Fruit fly (Drosophila melanogaster): ENCODE measurements around the gene CG34454.
A peak's percentile ranks its signal among the peaks of the same experiment; 100 is the strongest.

The CG34454 gene

dm6 chr3L:257618-258475, 25.7 kb upstream of the CG34454 start, which contains the start of the genes DIP2 and wac:
Gene DIP2, minus strand, starts transcription at chr3L:257954.
Gene wac, plus strand, starts transcription at chr3L:258176.
- TF ChIP-seq CG8478 (optimal IDR thresholded peaks at IDR 0.05) (no peak), CTCF (optimal IDR thresholded peaks at IDR 0.05) (peak in 1 of 2 experiments; percentile 57)

DNA sequence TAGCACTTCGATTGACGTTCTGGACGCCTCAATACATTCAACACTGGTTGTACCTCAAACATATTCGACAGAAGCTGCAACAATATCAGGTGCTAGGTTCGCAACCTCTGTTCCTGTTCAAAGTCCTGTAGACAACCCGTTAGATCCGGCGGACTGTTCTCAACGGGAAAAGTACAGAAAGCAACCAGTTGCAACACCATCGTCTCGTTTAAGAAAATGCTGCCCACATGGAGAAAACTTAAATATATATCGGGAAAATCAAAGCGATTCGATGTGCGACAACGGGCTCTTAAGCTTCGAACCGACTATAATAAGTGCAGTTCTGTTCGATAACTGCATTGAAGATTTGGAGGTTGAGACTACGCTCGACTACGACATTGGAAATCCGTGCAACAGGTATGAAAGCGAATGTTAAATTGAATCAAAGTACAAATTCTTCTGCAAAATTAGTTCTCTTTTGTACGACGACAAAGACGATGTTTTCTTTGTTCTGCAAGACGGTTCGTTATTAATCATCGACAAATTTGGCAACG, 16.1 kb upstream of the CG34454 start:
- TF ChIP-seq CTCF (optimal IDR thresholded peaks at IDR 0.05) = peak in 1 of 2 experiments; percentile 18
- TF ChIP-seq CG8478 (optimal IDR thresholded peaks at IDR 0.05) = no peak

DNA sequence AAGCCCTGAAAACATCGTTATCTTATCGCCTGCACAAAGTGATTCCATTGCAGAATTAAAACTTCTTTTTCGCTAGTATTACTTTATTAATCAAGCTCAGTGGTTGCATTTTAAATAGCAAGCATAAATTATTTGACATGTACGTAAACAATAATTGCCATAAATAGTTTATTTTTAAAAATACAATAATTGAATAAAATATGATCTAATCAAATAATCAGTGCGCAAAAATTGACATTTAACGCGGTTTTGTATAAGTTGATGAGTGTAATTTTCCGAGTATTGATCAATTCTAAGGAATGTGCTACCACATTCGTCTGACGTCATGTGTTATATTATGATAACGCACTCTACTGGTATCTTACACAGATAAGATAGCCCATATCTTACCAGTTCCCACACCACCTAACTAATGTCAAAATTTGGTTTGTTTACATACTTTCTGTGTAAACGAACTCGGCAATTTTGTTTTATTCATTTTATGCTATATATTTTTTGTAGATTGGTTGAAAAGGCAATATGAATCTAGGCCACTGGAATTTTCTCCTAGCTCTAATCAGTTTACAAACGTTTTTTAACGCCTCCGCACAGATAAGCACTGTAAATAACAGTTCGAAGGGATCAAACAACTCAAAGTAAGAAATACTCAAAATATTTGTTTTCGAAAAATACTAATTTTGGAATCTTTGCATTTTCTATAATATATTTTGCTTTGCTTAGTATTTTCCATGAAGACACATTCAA, 15.5 kb upstream of the CG34454 start, which contains the start of gene mthl14:
TSS of gene mthl14 (plus strand) at position 10 of the 744 bp plus-strand sequence.
- TF ChIP-seq CG8478 (optimal IDR thresholded peaks at IDR 0.05) (no peak), CTCF (optimal IDR thresholded peaks at IDR 0.05) (no peak)

- peak; percentile 96 to 97 for TF ChIP-seq CTCF (optimal IDR thresholded peaks at IDR 0.05)
- no peak for TF ChIP-seq CG8478 (optimal IDR thresholded peaks at IDR 0.05)
Measured at dm6 chr3L:246644-247199, 14.6 kb upstream of the CG34454 start.

DNA sequence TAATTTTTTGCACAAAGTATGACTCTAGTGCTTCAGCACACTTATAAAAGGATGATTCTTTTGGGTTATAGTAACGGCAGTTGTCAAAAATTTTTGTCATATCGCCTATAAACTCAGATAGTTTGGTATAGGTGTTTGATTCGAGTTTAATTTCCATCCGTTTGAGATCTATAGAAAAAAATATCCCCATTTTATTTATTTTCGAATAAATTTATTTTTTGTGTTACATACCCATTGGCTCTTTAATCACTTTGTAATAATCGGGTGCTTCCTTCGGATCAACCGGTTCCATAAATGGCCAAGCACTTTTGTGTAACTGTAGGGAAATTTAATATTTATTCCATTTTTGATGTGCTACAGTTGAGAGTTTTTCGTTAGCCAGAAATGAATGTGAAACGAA, 2.2 kb upstream of the CG34454 start:
- TF ChIP-seq CG8478 (optimal IDR thresholded peaks at IDR 0.05) (no peak), CTCF (optimal IDR thresholded peaks at IDR 0.05) (no peak)

dm6 chr3L:233251-233650, 1.1 kb upstream of the CG34454 start, which contains the start of gene CG34453:
Gene CG34453, minus strand, starts transcription at chr3L:233351.
- TF ChIP-seq CTCF (optimal IDR thresholded peaks at IDR 0.05) (no peak), CG8478 (optimal IDR thresholded peaks at IDR 0.05) (no peak)

DNA sequence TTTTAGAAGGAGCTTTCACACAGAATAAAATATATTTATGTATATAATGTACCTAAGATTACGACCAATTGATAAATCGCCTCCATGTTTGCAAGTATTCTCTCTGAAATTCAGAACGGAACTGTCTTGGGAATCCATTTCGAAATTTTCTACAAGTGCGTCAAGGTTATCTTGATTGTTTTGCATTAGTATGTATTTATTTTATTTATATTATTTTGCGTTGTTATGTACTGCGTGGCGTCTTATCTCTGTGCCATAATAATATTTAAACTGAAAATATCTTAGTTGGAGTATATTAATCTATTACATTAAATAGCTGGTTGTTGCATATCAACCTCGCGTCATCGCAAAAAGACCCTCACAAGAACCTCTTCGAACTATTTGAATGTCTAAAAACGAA, 646 bp downstream of the CG34454 start, which contains the start of gene CG42846:
TSS of gene CG42846 (minus strand) at position 101 of the 400 bp plus-strand sequence.
- TF ChIP-seq CTCF (optimal IDR thresholded peaks at IDR 0.05) (no peak), CG8478 (optimal IDR thresholded peaks at IDR 0.05) (no peak)

DNA sequence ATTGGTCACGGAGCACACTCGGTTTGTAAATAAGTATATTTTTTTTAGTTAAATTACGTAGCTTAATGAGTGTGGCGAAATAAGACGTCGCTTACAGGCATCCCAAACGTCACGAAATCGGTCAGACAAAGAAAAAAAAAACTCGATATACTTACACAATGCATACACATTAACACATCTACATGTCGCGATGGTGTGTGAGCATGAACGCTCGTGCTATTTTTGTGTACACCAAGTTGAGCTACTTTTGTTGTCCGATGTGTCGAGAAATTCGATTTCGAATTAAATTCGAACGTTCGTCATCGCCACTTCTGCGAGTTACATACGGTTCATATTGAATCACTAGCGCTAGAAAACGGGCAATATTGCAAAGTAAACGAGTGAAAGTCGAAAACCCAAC, 7.0 kb downstream of the CG34454 start:
- TF ChIP-seq CTCF (optimal IDR thresholded peaks at IDR 0.05) (no peak), CG8478 (optimal IDR thresholded peaks at IDR 0.05) (no peak)

dm6 chr3L:224004-224951, 7.9 kb downstream of the CG34454 start:
- TF ChIP-seq CTCF (optimal IDR thresholded peaks at IDR 0.05) = no peak
- TF ChIP-seq CG8478 (optimal IDR thresholded peaks at IDR 0.05) = no peak

DNA sequence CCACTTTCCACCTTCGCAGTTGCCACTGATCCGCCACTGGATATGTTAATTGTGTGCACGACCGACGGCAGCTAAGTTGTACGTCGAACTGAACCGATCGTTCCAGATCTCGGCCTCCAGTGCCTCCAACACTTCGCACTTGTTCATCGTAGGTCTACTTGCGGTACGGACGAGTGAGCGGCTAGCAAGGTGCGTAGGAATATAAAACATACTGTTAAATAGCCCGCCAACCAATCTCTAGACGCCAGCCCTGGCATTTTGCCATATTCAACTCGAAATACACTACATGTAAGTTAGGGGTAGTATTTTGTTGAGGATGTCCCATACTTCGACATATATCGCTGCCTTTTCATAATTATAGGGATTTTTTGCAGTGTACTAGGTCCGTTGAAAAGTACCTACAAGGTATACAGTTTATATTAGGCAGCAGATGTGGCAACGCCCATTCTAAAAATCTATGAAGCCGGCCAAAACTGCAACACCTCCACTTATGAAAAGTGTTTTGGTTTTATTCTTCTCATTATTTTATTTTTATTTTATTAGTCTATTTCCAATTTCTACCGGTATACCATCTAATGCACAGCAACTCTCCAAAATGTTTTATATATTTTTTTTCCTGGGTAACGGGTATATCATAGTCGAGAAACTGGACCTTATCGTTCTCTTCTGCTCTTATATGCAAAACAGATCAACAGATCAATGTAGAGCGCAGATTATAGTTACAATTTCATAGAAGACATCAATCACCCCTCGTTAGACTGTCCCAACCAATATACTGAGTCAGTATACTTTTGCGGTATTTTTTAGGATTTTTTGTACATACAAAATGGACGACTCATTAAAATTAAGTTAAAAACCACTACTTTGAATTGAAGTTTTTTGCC, 8.9 kb downstream of the CG34454 start, which contains the start of the genes pyx and CG33229:
TSS of gene pyx (minus strand) at position 51 of the 884 bp plus-strand sequence.
TSS of gene CG33229 (plus strand) at position 834 of the 884 bp plus-strand sequence.
- no peak for TF ChIP-seq CG8478 (optimal IDR thresholded peaks at IDR 0.05)
- no peak for TF ChIP-seq CTCF (optimal IDR thresholded peaks at IDR 0.05)

dm6 chr3L:217480-218118, 14.6 kb downstream of the CG34454 start, which contains the start of gene CG13877:
Gene CG13877, plus strand, starts transcription at chr3L:218068.
- no peak for TF ChIP-seq CTCF (optimal IDR thresholded peaks at IDR 0.05)
- no peak for TF ChIP-seq CG8478 (optimal IDR thresholded peaks at IDR 0.05)

DNA sequence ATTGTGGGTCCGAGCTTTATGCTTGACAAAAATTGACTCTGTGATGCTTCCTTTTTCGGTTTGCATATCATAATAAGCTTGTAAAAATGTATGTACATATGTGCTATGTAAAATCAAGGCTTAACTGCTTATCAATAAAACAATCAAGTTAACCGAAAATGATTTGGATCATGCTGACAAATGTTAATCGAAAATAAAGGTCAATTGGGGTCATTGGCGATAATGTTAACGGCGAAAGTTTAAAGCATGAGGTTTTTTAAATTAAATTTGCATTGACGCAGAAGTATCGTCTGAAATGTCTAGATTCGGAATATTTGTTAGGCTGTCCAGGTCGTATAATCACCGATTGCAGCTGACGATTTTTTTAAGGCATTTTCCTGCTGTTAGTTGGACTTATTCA, 15.8 kb downstream of the CG34454 start, which contains the start of gene Kaz1-ORFB:
TSS of gene Kaz1-ORFB (plus strand) at position 301 of the 400 bp plus-strand sequence.
- TF ChIP-seq CTCF (optimal IDR thresholded peaks at IDR 0.05) (no peak), CG8478 (optimal IDR thresholded peaks at IDR 0.05) (no peak)
